Fruit fly (Drosophila melanogaster): ENCODE data around the gene Eo.

The Eo gene

dm6 chrX:14897592-14897991, 21.0 kb downstream of the Eo start:
- TF ChIP-seq Crg-1 (GFP tag; optimal IDR thresholded peaks at IDR 0.05) (no peak), tj (GFP tag; optimal IDR thresholded peaks at IDR 0.05) (no peak), bab1 (GFP tag; optimal IDR thresholded peaks at IDR 0.05) (no peak), Mnt (GFP tag; optimal IDR thresholded peaks at IDR 0.05) (no peak), CG5204 (GFP tag; optimal IDR thresholded peaks at IDR 0.05) (no peak), cic (GFP tag; optimal IDR thresholded peaks at IDR 0.05) (no peak), CG14711 (tag; optimal IDR thresholded peaks at IDR 0.05) (no peak), pad (GFP tag; optimal IDR thresholded peaks at IDR 0.05) (no peak), Hr96 (GFP tag; optimal IDR thresholded peaks at IDR 0.05) (no peak), CG11617 (GFP tag; optimal IDR thresholded peaks at IDR 0.05) (no peak), CG7045 (GFP tag; optimal IDR thresholded peaks at IDR 0.05) (no peak), ovo (GFP tag; optimal IDR thresholded peaks at IDR 0.05) (no peak), CG7101 (tag; optimal IDR thresholded peaks at IDR 0.05) (no peak), kay (GFP tag; ENCODE audit: borderline replicate concordance) (no peak), Clk (GFP tag; optimal IDR thresholded peaks at IDR 0.05) (no peak)

DNA sequence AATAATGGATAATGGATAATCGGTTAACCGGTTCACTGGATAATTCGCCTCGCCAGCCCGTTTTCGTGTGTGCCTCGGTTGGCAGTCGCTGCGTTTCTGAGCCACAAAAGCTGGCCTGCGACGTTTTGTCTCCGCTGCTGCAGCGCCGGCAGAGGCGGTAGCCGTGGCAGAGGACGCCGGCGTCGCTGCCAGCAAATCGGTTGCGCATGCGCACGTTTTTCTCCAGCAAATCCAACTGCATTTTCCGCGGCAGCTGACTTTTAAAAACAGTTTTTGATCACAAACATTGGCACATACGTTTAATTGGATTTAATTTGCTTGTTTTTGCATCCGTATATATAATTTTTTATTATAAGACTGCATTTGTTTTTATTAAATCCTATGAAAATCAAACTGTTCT, 21.8 kb downstream of the Eo start, which contains the start of gene CG9514:
Gene CG9514 (minus strand): TSS at position 101 of the 400 bp plus-strand sequence.
- TF ChIP-seq tj (GFP tag; optimal IDR thresholded peaks at IDR 0.05) (no peak), Crg-1 (GFP tag; optimal IDR thresholded peaks at IDR 0.05) (no peak), CG14711 (tag; optimal IDR thresholded peaks at IDR 0.05) (no peak), Clk (GFP tag; optimal IDR thresholded peaks at IDR 0.05) (no peak), bab1 (GFP tag; optimal IDR thresholded peaks at IDR 0.05) (no peak), cic (GFP tag; optimal IDR thresholded peaks at IDR 0.05) (no peak), CG33017 (tag; optimal IDR thresholded peaks at IDR 0.05) (no peak), cnc (optimal IDR thresholded peaks at IDR 0.05) (no peak)

DNA sequence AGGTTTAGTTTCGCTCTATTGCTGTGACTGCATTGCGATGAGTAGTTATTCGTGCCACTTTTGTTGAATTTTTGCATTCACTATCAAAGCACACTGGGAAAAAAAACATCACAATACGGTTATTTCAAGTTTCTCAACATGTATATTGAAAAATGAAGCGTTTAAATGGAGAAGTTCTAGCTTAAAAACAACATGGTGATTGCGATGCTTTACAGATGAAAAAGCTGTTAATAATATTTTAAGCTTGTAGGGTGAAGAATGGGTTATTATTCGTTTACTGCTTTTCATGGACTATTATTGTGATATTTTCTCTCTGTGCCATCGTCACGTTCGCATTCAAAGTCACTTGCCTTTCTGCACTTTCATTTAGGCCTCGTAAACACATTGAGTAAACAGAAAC, 22.3 kb downstream of the Eo start:
- TF ChIP-seq Hr96 (GFP tag; optimal IDR thresholded peaks at IDR 0.05) (no peak), ovo (GFP tag; optimal IDR thresholded peaks at IDR 0.05) (no peak), CG11617 (GFP tag; optimal IDR thresholded peaks at IDR 0.05) (no peak), pad (GFP tag; optimal IDR thresholded peaks at IDR 0.05) (no peak), Mnt (GFP tag; optimal IDR thresholded peaks at IDR 0.05) (no peak), CG7101 (tag; optimal IDR thresholded peaks at IDR 0.05) (no peak), tj (GFP tag; optimal IDR thresholded peaks at IDR 0.05) (no peak), toe (GFP tag; optimal IDR thresholded peaks at IDR 0.05) (no peak), CG5204 (GFP tag; optimal IDR thresholded peaks at IDR 0.05) (no peak), CG14711 (tag; optimal IDR thresholded peaks at IDR 0.05) (no peak), cnc (optimal IDR thresholded peaks at IDR 0.05) (no peak), bab1 (GFP tag; optimal IDR thresholded peaks at IDR 0.05) (no peak), Crg-1 (GFP tag; optimal IDR thresholded peaks at IDR 0.05) (no peak), Clk (GFP tag; optimal IDR thresholded peaks at IDR 0.05) (no peak)

- TF ChIP-seq Clk (GFP tag; optimal IDR thresholded peaks at IDR 0.05) = no peak
Observed at dm6 chrX:14893872-14894271, 24.7 kb downstream of the Eo start.

DNA sequence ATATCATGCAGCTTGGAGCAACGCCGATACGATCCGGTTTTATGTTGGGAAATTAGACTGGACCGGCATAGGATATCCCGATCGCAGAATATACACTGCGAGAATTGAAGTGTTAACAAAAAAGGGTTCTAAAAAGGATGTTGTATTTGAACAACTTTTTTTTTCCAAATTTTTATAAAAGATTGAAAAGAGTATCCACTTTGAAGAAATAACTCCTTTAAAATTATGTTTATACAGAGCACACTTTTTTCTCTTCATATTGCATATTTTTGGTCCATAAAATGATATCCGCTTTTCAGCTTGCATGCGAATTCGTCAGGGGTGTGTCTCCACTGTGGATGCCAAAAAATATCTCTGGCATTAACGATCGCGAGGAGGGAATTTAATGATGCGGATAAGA, 26.3 kb downstream of the Eo start:
- no peak for TF ChIP-seq bab1 (GFP tag; optimal IDR thresholded peaks at IDR 0.05)
- TF ChIP-seq pad (GFP tag; optimal IDR thresholded peaks at IDR 0.05) = no peak
- TF ChIP-seq cnc (optimal IDR thresholded peaks at IDR 0.05) = no peak
- TF ChIP-seq tj (GFP tag; optimal IDR thresholded peaks at IDR 0.05) = no peak
- TF ChIP-seq CG7101 (tag; optimal IDR thresholded peaks at IDR 0.05) = no peak
- no peak for TF ChIP-seq Clk (GFP tag; optimal IDR thresholded peaks at IDR 0.05)
- TF ChIP-seq Mnt (GFP tag; optimal IDR thresholded peaks at IDR 0.05) = no peak
- no peak for TF ChIP-seq CG14711 (tag; optimal IDR thresholded peaks at IDR 0.05)
- no peak for TF ChIP-seq ovo (GFP tag; optimal IDR thresholded peaks at IDR 0.05)
- no peak for TF ChIP-seq CG7045 (GFP tag; optimal IDR thresholded peaks at IDR 0.05)
- TF ChIP-seq CG5204 (GFP tag; optimal IDR thresholded peaks at IDR 0.05) = no peak
- no peak for TF ChIP-seq CG33017 (tag; optimal IDR thresholded peaks at IDR 0.05)
- no peak for TF ChIP-seq CG12768 (GFP tag; optimal IDR thresholded peaks at IDR 0.05)
- no peak for TF ChIP-seq cic (GFP tag; optimal IDR thresholded peaks at IDR 0.05)

DNA sequence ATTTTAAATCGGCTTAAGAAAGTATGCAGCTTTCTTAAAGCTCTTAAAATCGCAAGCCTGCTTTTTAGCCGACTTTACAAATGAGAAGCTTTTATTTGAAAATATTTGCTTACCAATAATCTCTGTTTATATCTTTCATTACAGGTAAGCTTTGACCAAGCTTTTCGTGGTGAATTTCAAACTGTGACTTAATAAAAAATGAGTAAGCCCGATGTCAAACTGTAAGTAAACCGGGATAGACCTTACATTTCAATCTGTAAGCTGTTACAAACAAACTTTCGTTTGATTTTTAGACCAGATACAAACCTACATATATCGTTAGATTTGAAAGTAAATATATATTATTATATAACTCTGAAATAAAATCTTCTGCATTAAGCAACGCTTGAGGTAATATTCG, 33.0 kb downstream of the Eo start:
- TF ChIP-seq Mnt (GFP tag; optimal IDR thresholded peaks at IDR 0.05) (no peak), kay (GFP tag; ENCODE audit: borderline replicate concordance) (peak; percentile 8)

dm6 chrX:14883993-14884392, 34.6 kb downstream of the Eo start:
- TF ChIP-seq tj (GFP tag; optimal IDR thresholded peaks at IDR 0.05) = no peak
- no peak for TF ChIP-seq CG33017 (tag; optimal IDR thresholded peaks at IDR 0.05)
- no peak for TF ChIP-seq CG12768 (GFP tag; optimal IDR thresholded peaks at IDR 0.05)
- no peak for TF ChIP-seq Crg-1 (GFP tag; optimal IDR thresholded peaks at IDR 0.05)
- TF ChIP-seq CG7101 (tag; optimal IDR thresholded peaks at IDR 0.05) = no peak
- no peak for TF ChIP-seq bab1 (GFP tag; optimal IDR thresholded peaks at IDR 0.05)
- no peak for TF ChIP-seq CG11617 (GFP tag; optimal IDR thresholded peaks at IDR 0.05)
- TF ChIP-seq Mnt (GFP tag; optimal IDR thresholded peaks at IDR 0.05) = no peak
- no peak for TF ChIP-seq CG7045 (GFP tag; optimal IDR thresholded peaks at IDR 0.05)
- TF ChIP-seq CG14711 (tag; optimal IDR thresholded peaks at IDR 0.05) = no peak

dm6 chrX:14882536-14883118, 36.0 kb downstream of the Eo start, which contains the start of the genes CG45064 and CG45065:
Gene CG45064 (minus strand): TSS chrX:14882586.
Gene CG45065 (minus strand): TSS chrX:14882586.
- peak; percentile 54 for TF ChIP-seq bab1 (GFP tag; optimal IDR thresholded peaks at IDR 0.05)
- no peak for TF ChIP-seq Mnt (GFP tag; optimal IDR thresholded peaks at IDR 0.05)
- no peak for TF ChIP-seq cnc (optimal IDR thresholded peaks at IDR 0.05)
- TF ChIP-seq cic (GFP tag; optimal IDR thresholded peaks at IDR 0.05) = no peak
- peak; percentile 3 for TF ChIP-seq CG7101 (tag; optimal IDR thresholded peaks at IDR 0.05)
